Fruit fly (Drosophila melanogaster) whole organism, adult: Measurements from ENCODE around the gene ppk28.

ENCODE experiments used
- CG11617 ChIP-seq: fragments of 200-800 bp; sonication (Bioruptor generic); optimal IDR thresholded peaks from 2 replicates; lab custom pipeline; 2017; ENCODE audit warnings: mild to moderate bottlenecking, missing biosample characterization, missing genetic modification reagents, missing genetic modification characterization
- CG1620 ChIP-seq: fragments of 200-800 bp; sonication (Bioruptor generic); optimal IDR thresholded peaks from 2 replicates; lab custom pipeline; 2016; ENCODE audit warnings: missing biosample characterization, missing genetic modification characterization
- CG5204 ChIP-seq: fragments of 200-800 bp; sonication (Bioruptor generic); optimal IDR thresholded peaks from 2 replicates; lab custom pipeline; 2016; ENCODE audit warnings: missing biosample characterization, missing genetic modification characterization
- CG7101 ChIP-seq: fragments of 200-800 bp; sonication (Bioruptor generic); optimal IDR thresholded peaks from 2 replicates; lab custom pipeline; 2018; ENCODE audit warnings: missing biosample characterization, mild to moderate bottlenecking, missing genetic modification characterization, moderate library complexity
- Crg-1 ChIP-seq: fragments of 200-800 bp; sonication (Bioruptor generic); optimal IDR thresholded peaks from 2 replicates; lab custom pipeline; 2016; ENCODE audit warnings: missing biosample characterization, missing genetic modification characterization
- ovo ChIP-seq: fragments of 200-800 bp; sonication (Bioruptor generic); optimal IDR thresholded peaks from 2 replicates; lab custom pipeline; 2016; ENCODE audit warnings: missing biosample characterization, missing genetic modification characterization
- tj ChIP-seq: fragments of 200-800 bp; sonication (Bioruptor generic); optimal IDR thresholded peaks from 3 replicates; lab custom pipeline; 2017; ENCODE audit warnings: missing biosample characterization, mild to moderate bottlenecking, missing genetic modification characterization, moderate library complexity

DNA sequence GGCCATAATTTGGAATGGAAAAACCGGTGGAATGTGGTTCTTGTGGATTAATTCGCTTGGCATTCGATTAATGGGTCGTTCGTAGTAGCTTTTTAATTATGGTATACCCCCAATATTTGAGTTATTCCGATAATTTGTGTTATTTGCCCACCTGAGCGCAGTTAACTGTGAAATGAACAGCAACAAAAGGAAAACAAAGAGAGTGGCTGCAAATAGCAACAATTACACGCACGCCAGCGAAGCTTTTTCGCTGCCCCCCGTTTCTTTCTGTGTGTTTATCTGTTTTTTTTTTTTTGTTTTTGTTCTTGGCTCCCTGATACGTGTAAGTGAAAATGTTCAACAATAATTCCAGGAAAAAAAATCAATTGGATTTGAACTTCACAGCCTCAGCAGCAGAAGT lies 6.0 kb upstream of the ppk28 start:
- TF ChIP-seq tj (GFP tag; lab: Kevin White, UChicago) (peak; percentile 1), CG7101 (tag; lab: Kevin White, UChicago) (peak; percentile 4), CG11617 (GFP tag; lab: Kevin White, UChicago) (no peak), CG5204 (GFP tag; lab: Kevin White, UChicago) (no peak), Crg-1 (GFP tag; lab: Kevin White, UChicago) (no peak), ovo (GFP tag; lab: Kevin White, UChicago) (no peak), CG1620 (GFP tag; lab: Kevin White, UChicago) (no peak)
